Fruit fly (Drosophila melanogaster) whole organism, embryonic: ENCODE measurements around the gene mRpL15.

Experiments used
- Asciz ChIP-seq: fragments of 200-800 bp; sonication (Bioruptor generic); optimal IDR thresholded peaks from 2 replicates; lab custom pipeline; 2017; ENCODE audit warnings: missing biosample characterization, mild to moderate bottlenecking, missing genetic modification characterization, missing genetic modification reagents
- CG11093 ChIP-seq: fragments of 200-800 bp; sonication (Bioruptor generic); IDR thresholded peaks from 3 replicates; pipeline ENCODE4 v1.3.6; 2022; ENCODE audit warnings: missing biosample characterization, missing genetic modification characterization
- CG11398 ChIP-seq: fragments of 200-800 bp; sonication (Bioruptor generic); optimal IDR thresholded peaks from 2 replicates; lab custom pipeline; 2016; ENCODE audit warnings: missing biosample characterization, missing genetic modification characterization
- CG1233 ChIP-seq: fragments of 200-800 bp; sonication (Bioruptor generic); optimal IDR thresholded peaks from 4 replicates; lab custom pipeline; 2018; ENCODE audit warnings: missing biosample characterization, mild to moderate bottlenecking, missing genetic modification characterization
- CG12391 ChIP-seq: fragments of 200-800 bp; sonication (Bioruptor generic); optimal IDR thresholded peaks from 3 replicates; lab custom pipeline; 2018; ENCODE audit warnings: missing biosample characterization, mild to moderate bottlenecking, missing genetic modification characterization, moderate library complexity
- CG12942 ChIP-seq: fragments of 200-800 bp; sonication (Bioruptor generic); optimal IDR thresholded peaks from 3 replicates; lab custom pipeline; 2016; ENCODE audit warnings: missing biosample characterization, missing genetic modification characterization
- CG14441 ChIP-seq: fragments of 200-800 bp; sonication (Bioruptor generic); IDR thresholded peaks from 2 replicates; pipeline ENCODE4 v1.3.6; 2022; ENCODE audit warnings: missing biosample characterization, missing genetic modification characterization
- CG14965 ChIP-seq: fragments of 200-800 bp; sonication (Bioruptor generic); optimal IDR thresholded peaks from 2 replicates; lab custom pipeline; 2016; ENCODE audit warnings: missing biosample characterization, missing genetic modification characterization, borderline replicate concordance
- CG16779 ChIP-seq: fragments of 200-800 bp; sonication (Bioruptor generic); IDR thresholded peaks from 2 replicates; pipeline ENCODE4 v1.3.6; 2022; ENCODE audit warnings: missing biosample characterization, missing genetic modification characterization
- CG1792 ChIP-seq: fragments of 200-800 bp; sonication (Bioruptor generic); optimal IDR thresholded peaks from 2 replicates; lab custom pipeline; 2016; ENCODE audit warnings: missing biosample characterization, missing genetic modification characterization
- CG1832 ChIP-seq: fragments of 200-800 bp; sonication (Bioruptor generic); optimal IDR thresholded peaks from 2 replicates; lab custom pipeline; 2017; ENCODE audit warnings: missing biosample characterization, mild to moderate bottlenecking, missing genetic modification characterization, inconsistent platforms
- CG31365 ChIP-seq: fragments of 200-800 bp; sonication (Bioruptor generic); optimal IDR thresholded peaks from 2 replicates; lab custom pipeline; 2018; ENCODE audit warnings: missing biosample characterization, mild to moderate bottlenecking, missing genetic modification characterization
- CG31388 ChIP-seq: fragments of 200-800 bp; sonication (Bioruptor generic); optimal IDR thresholded peaks from 2 replicates; lab custom pipeline; 2016; ENCODE audit warnings: missing biosample characterization, missing genetic modification characterization
- CG3163 ChIP-seq: fragments of 200-800 bp; sonication (Bioruptor generic); optimal IDR thresholded peaks from 3 replicates; lab custom pipeline; 2016; ENCODE audit warnings: missing biosample characterization, missing genetic modification characterization
- CG3281 ChIP-seq: fragments of 200-800 bp; sonication (Bioruptor generic); optimal IDR thresholded peaks from 3 replicates; lab custom pipeline; 2017; ENCODE audit warnings: missing biosample characterization, mild to moderate bottlenecking, missing genetic modification characterization
- CG3726 ChIP-seq: fragments of 200-800 bp; sonication (Bioruptor generic); IDR thresholded peaks from 3 replicates; pipeline ENCODE4, ENCODE4 v1.3.6; 2022; ENCODE audit warnings: missing biosample characterization, missing genetic modification characterization
- CG4360 ChIP-seq: fragments of 200-800 bp; sonication (Bioruptor generic); IDR thresholded peaks from 2 replicates; pipeline ENCODE4 v1.3.6; 2022; ENCODE audit warnings: missing biosample characterization, missing genetic modification characterization
- CG4707 ChIP-seq: fragments of 200-800 bp; sonication (Bioruptor generic); optimal IDR thresholded peaks from 2 replicates; lab custom pipeline; 2018; ENCODE audit warnings: missing biosample characterization, mild to moderate bottlenecking, missing genetic modification characterization, moderate library complexity
- CG4730 ChIP-seq: fragments of 200-800 bp; sonication (Bioruptor generic); IDR thresholded peaks from 2 replicates; pipeline ENCODE4 v1.3.6; 2022; ENCODE audit warnings: missing biosample characterization, missing genetic modification characterization
- CG7271 ChIP-seq: fragments of 200-800 bp; sonication (Bioruptor generic); optimal IDR thresholded peaks from 2 replicates; lab custom pipeline; 2018; ENCODE audit warnings: missing biosample characterization, mild to moderate bottlenecking, missing genetic modification characterization, moderate library complexity
- CG7372 ChIP-seq: fragments of 200-800 bp; sonication (Bioruptor generic); IDR thresholded peaks from 2 replicates; pipeline ENCODE4 v1.3.6; 2022; ENCODE audit warnings: missing biosample characterization, missing genetic modification characterization
- CG7786 ChIP-seq: fragments of 200-800 bp; sonication (Bioruptor generic); optimal IDR thresholded peaks from 2 replicates; lab custom pipeline; 2016; ENCODE audit warnings: missing biosample characterization, missing genetic modification characterization
- CG7928 ChIP-seq: fragments of 200-800 bp; sonication (Bioruptor generic); optimal IDR thresholded peaks from 2 replicates; lab custom pipeline; 2017; ENCODE audit warnings: missing biosample characterization, mild to moderate bottlenecking, missing genetic modification characterization
- E2f2 ChIP-seq: fragments of 200-800 bp; sonication (Bioruptor generic); IDR thresholded peaks from 2 replicates; pipeline ENCODE4 v1.3.6; 2022; ENCODE audit warnings: missing biosample characterization, missing genetic modification characterization
- HLH4C ChIP-seq: fragments of 200-800 bp; sonication (Bioruptor generic); IDR thresholded peaks from 3 replicates; pipeline ENCODE4 v1.3.6; 2022; ENCODE audit warnings: missing biosample characterization, missing genetic modification characterization; ENCODE audit not compliant: partially characterized antibody
- HmgD ChIP-seq: fragments of 200-800 bp; sonication (Bioruptor generic); optimal IDR thresholded peaks from 3 replicates; lab custom pipeline; 2016; ENCODE audit warnings: missing biosample characterization, missing genetic modification characterization
- NC2α ChIP-seq: fragments of 200-800 bp; sonication (Bioruptor generic); optimal IDR thresholded peaks from 2 replicates; lab custom pipeline; 2016; ENCODE audit warnings: missing biosample characterization, missing genetic modification characterization
- NC2β ChIP-seq: fragments of 200-800 bp; sonication (Bioruptor generic); optimal IDR thresholded peaks from 2 replicates; lab custom pipeline; 2016; ENCODE audit warnings: missing biosample characterization, missing genetic modification characterization
- Nf-YC ChIP-seq: fragments of 200-800 bp; optimal IDR thresholded peaks from 3 replicates; lab custom pipeline; 2019; ENCODE audit warnings: missing biosample characterization, mild to moderate bottlenecking, missing genetic modification characterization, moderate library complexity
- Stat92E ChIP-seq, 3 experiments: fragments of >200 bp in 2 of 3; fragments of 200-800 bp in 1 of 3; sonication (Bioruptor generic) in 1 of 3; optimal IDR thresholded peaks; 2 replicates each; lab custom pipeline; 2017 to 2019; ENCODE audit warnings: missing biosample characterization in 3 of 3, missing genetic modification characterization in 3 of 3, mild to moderate bottlenecking in 1 of 3, moderate library complexity in 1 of 3
- TFAM ChIP-seq: fragments of 200-800 bp; sonication (Bioruptor generic); optimal IDR thresholded peaks from 2 replicates; lab custom pipeline; 2017; ENCODE audit warnings: missing biosample characterization, missing genetic modification characterization, inconsistent platforms
- ap ChIP-seq: fragments of 200-800 bp; sonication (Bioruptor generic); IDR thresholded peaks from 2 replicates; pipeline ENCODE4 v1.3.6; 2022; ENCODE audit warnings: missing biosample characterization, missing genetic modification characterization
- chinmo ChIP-seq: fragments of 200-800 bp; sonication (Bioruptor generic); IDR thresholded peaks from 4 replicates; pipeline ENCODE4 v1.3.6; 2022; ENCODE audit warnings: missing biosample characterization, missing genetic modification characterization; ENCODE audit not compliant: partially characterized antibody
- chm ChIP-seq: fragments of 200-800 bp; sonication (Bioruptor generic); IDR thresholded peaks from 2 replicates; pipeline ENCODE4 v1.3.6; 2022; ENCODE audit warnings: missing biosample characterization, missing genetic modification characterization
- corto ChIP-seq: fragments of 200-800 bp; sonication (Bioruptor generic); optimal IDR thresholded peaks from 2 replicates; lab custom pipeline; 2016; ENCODE audit warnings: missing biosample characterization, mild to moderate bottlenecking, missing genetic modification characterization, moderate library complexity
- fd3F ChIP-seq: fragments of 200-800 bp; sonication (Bioruptor generic); optimal IDR thresholded peaks from 2 replicates; lab custom pipeline; 2018; ENCODE audit warnings: missing biosample characterization, mild to moderate bottlenecking, missing genetic modification characterization, moderate library complexity
- fu2 ChIP-seq: fragments of 200-800 bp; sonication (Bioruptor generic); optimal IDR thresholded peaks from 2 replicates; lab custom pipeline; 2016; ENCODE audit warnings: missing biosample characterization, missing genetic modification characterization
- gro ChIP-seq: fragments of 200-800 bp; sonication (Bioruptor generic); optimal IDR thresholded peaks from 2 replicates; lab custom pipeline; 2016; ENCODE audit warnings: missing biosample characterization, missing genetic modification characterization
- gsb ChIP-seq: fragments of 200-800 bp; sonication (Bioruptor generic); IDR thresholded peaks from 2 replicates; pipeline ENCODE4 v1.3.6; 2022; ENCODE audit warnings: missing biosample characterization, missing genetic modification characterization
- onecut ChIP-seq: fragments of 200-800 bp; sonication (Bioruptor generic); IDR thresholded peaks from 2 replicates; pipeline ENCODE4 v1.3.6; 2022; ENCODE audit warnings: missing biosample characterization, missing genetic modification characterization
- peb ChIP-seq: fragments of 200-800 bp; sonication (Bioruptor generic); IDR thresholded peaks from 2 replicates; pipeline ENCODE4 v1.3.6; 2022; ENCODE audit warnings: missing biosample characterization, missing genetic modification characterization
- pros ChIP-seq: fragments of 200-800 bp; sonication (Bioruptor generic); optimal IDR thresholded peaks from 3 replicates; lab custom pipeline; 2019; ENCODE audit warnings: missing biosample characterization, mild to moderate bottlenecking, missing genetic modification characterization, moderate library complexity
- rib ChIP-seq: fragments of 200-800 bp; sonication (Bioruptor generic); IDR thresholded peaks from 2 replicates; pipeline ENCODE4 v1.3.6; 2022; ENCODE audit warnings: missing biosample characterization, missing genetic modification characterization
- salm ChIP-seq: fragments of 200-800 bp; sonication (Bioruptor generic); optimal IDR thresholded peaks from 2 replicates; lab custom pipeline; 2018; ENCODE audit warnings: missing biosample characterization, mild to moderate bottlenecking, missing genetic modification characterization
- sisA ChIP-seq: fragments of 200-800 bp; sonication (Bioruptor generic); IDR thresholded peaks from 2 replicates; pipeline ENCODE4 v1.3.6; 2022; ENCODE audit warnings: missing biosample characterization, missing genetic modification characterization
- slou ChIP-seq: fragments of 200-800 bp; sonication (Bioruptor generic); optimal IDR thresholded peaks from 3 replicates; lab custom pipeline; 2016; ENCODE audit warnings: missing biosample characterization, missing genetic modification characterization
- tgo ChIP-seq: fragments of 200-800 bp; sonication (Bioruptor generic); IDR thresholded peaks from 3 replicates; pipeline ENCODE4 v1.3.6; 2022; ENCODE audit warnings: missing biosample characterization, missing genetic modification characterization
- unpg ChIP-seq: fragments of 200-800 bp; sonication (Bioruptor generic); optimal IDR thresholded peaks from 3 replicates; lab custom pipeline; 2018; ENCODE audit warnings: missing biosample characterization, mild to moderate bottlenecking, missing genetic modification characterization, moderate library complexity
- z ChIP-seq: fragments of 200-800 bp; sonication (Bioruptor generic); IDR thresholded peaks from 3 replicates; pipeline ENCODE4 v1.3.6; 2022; ENCODE audit warnings: missing biosample characterization, missing genetic modification characterization

Gene mRpL15

dm6 chr3L:20441632-20442469 is 5.8 kb upstream of the mRpL15 start, which contains the start of gene CG5910 (continued):
- peak; percentile 60 for TF ChIP-seq rib (GFP tag; lab: Robert Waterston, UW)
- peak; percentile 55 for TF ChIP-seq chm (GFP tag; lab: Robert Waterston, UW)
- TF ChIP-seq peb, result peak; percentile 50; the same call in 1 of the 2 replicates
- peak; percentile 57 for TF ChIP-seq CG7271
- TF ChIP-seq CG1792, result no peak
- peak; percentile 72 for TF ChIP-seq CG14441
- peak; percentile 53; the same call in 1 of the 2 replicates for TF ChIP-seq CG7372 (GFP tag; lab: Robert Waterston, UW)
- TF ChIP-seq CG11093 (GFP tag; lab: Robert Waterston, UW), result peak; percentile 64; the same call in 1 of the 3 replicates
- peak; percentile 34 for TF ChIP-seq CG4707 (GFP tag; lab: Kevin White, UChicago)
- TF ChIP-seq NC2β (GFP tag; lab: Kevin White, UChicago), result no peak
- peak; percentile 79 for TF ChIP-seq salm (tag; lab: Kevin White, UChicago)
- TF ChIP-seq sisA (GFP tag; lab: Robert Waterston, UW), result peak; percentile 84
- no peak; the same call in 1 of the 2 replicates for TF ChIP-seq onecut (GFP tag; lab: Robert Waterston, UW)
- TF ChIP-seq TFAM (GFP tag; lab: Kevin White, UChicago), result no peak
- TF ChIP-seq unpg (GFP tag; lab: Kevin White, UChicago), result peak; percentile 90
- TF ChIP-seq pros, result peak; percentile 91
- peak; percentile 78 for TF ChIP-seq ap (GFP tag; lab: Robert Waterston, UW)
- TF ChIP-seq Nf-YC (tag; lab: Kevin White, UChicago), result peak; percentile 80
- peak; percentile 93 for TF ChIP-seq CG3281 (GFP tag; lab: Kevin White, UChicago)
- peak; percentile 39 for TF ChIP-seq CG3163 (GFP tag; lab: Kevin White, UChicago)
- TF ChIP-seq tgo (GFP tag; lab: Robert Waterston, UW), result peak; percentile 78
- TF ChIP-seq CG16779, result no peak
- TF ChIP-seq CG4360 (GFP tag; lab: Robert Waterston, UW), result peak; percentile 76
- peak; percentile 52; the same call in 1 of the 2 replicates for TF ChIP-seq gsb (GFP tag; lab: Robert Waterston, UW)
- no peak for TF ChIP-seq CG11398 (GFP tag; lab: Kevin White, UChicago)
- peak; percentile 94 for TF ChIP-seq CG12391 (tag; lab: Kevin White, UChicago)
- TF ChIP-seq CG7786 (GFP tag; lab: Kevin White, UChicago), result peak; percentile 22
- peak; percentile 79 for TF ChIP-seq fd3F (GFP tag; lab: Kevin White, UChicago)
- peak; percentile 78 for TF ChIP-seq slou
- TF ChIP-seq chinmo (GFP tag; lab: Robert Waterston, UW), result no peak
- TF ChIP-seq CG31365 (tag; lab: Kevin White, UChicago), result peak; percentile 2
- peak; percentile 37; the same call in 1 of the 2 replicates for TF ChIP-seq E2f2 (GFP tag; lab: Robert Waterston, UW)
- no peak for TF ChIP-seq corto (GFP tag; lab: Kevin White, UChicago)
- peak; percentile 70 for TF ChIP-seq CG31388 (GFP tag; lab: Kevin White, UChicago)
- TF ChIP-seq gro (GFP tag; lab: Kevin White, UChicago), result no peak
- TF ChIP-seq CG3726 (GFP tag; lab: Robert Waterston, UW), result peak; percentile 68; the same call in 2 of the 3 replicates
- TF ChIP-seq CG7928 (GFP tag; lab: Kevin White, UChicago), result peak; percentile 58
- peak; percentile 68 for TF ChIP-seq CG4730
- TF ChIP-seq Asciz (GFP tag; lab: Kevin White, UChicago), result peak; percentile 78
- TF ChIP-seq CG1832 (GFP tag; lab: Kevin White, UChicago), result no peak
- TF ChIP-seq z (GFP tag; lab: Robert Waterston, UW), result no peak
- no peak for TF ChIP-seq HLH4C (GFP tag; lab: Robert Waterston, UW)
- no peak for TF ChIP-seq HmgD (GFP tag; lab: Kevin White, UChicago)
- peak; percentile 4 for TF ChIP-seq fu2 (GFP tag; lab: Kevin White, UChicago)
- peak; percentile 89 for TF ChIP-seq CG1233 (GFP tag; lab: Kevin White, UChicago)
- TF ChIP-seq CG12942 (GFP tag; lab: Kevin White, UChicago), result peak; percentile 67
- peak in 1 of 3 experiments; percentile 7 for TF ChIP-seq Stat92E (GFP tag; optimal IDR thresholded peaks at IDR 0.05; lab: Kevin White, UChicago)
- no peak for TF ChIP-seq CG14965 (GFP tag; lab: Kevin White, UChicago)
- TF ChIP-seq NC2α (GFP tag; lab: Kevin White, UChicago), result no peak
